Worm (Caenorhabditis elegans): Measurements from ENCODE around the gene shk-1.
A peak's percentile ranks its signal among the peaks of the same experiment; 100 is the strongest.

The shk-1 gene

ce11 chrII:9741400-9741799 is 16.6 kb upstream of the shk-1 start (continued):
- no peak for TF ChIP-seq ZK185.1 (tag; optimal IDR thresholded peaks at IDR 0.05; ENCODE audit: poor library complexity, severe bottlenecking)
- peak; percentile 63 for TF ChIP-seq nhr-80 (tag; optimal IDR thresholded peaks at IDR 0.05)
- no peak for TF ChIP-seq mcd-1 (GFP tag; IDR thresholded peaks at IDR 0.05)
- TF ChIP-seq ceh-79 (tag; optimal IDR thresholded peaks at IDR 0.05): no peak
- TF ChIP-seq ccch-3 (GFP tag; optimal IDR thresholded peaks at IDR 0.05): no peak
- TF ChIP-seq lsl-1 (GFP tag; optimal IDR thresholded peaks at IDR 0.05): no peak
- no peak for TF ChIP-seq fkh-3 (tag; optimal IDR thresholded peaks at IDR 0.05)
- no peak for TF ChIP-seq nhr-120 (GFP tag; IDR thresholded peaks at IDR 0.05)
- TF ChIP-seq attf-6 (GFP tag; IDR thresholded peaks at IDR 0.05): no peak
- TF ChIP-seq snpc-1.1 (tag; optimal IDR thresholded peaks at IDR 0.05; ENCODE audit: insufficient read depth): no peak
- TF ChIP-seq gei-17 (GFP tag; optimal IDR thresholded peaks at IDR 0.05): no peak
- no peak for TF ChIP-seq zim-3 (tag; optimal IDR thresholded peaks at IDR 0.05)

- peak; percentile 41; the same call in 1 of the 2 replicates for TF ChIP-seq madf-6 (GFP tag; IDR thresholded peaks at IDR 0.05)
- no peak for TF ChIP-seq him-1 (tag; optimal IDR thresholded peaks at IDR 0.05)
- TF ChIP-seq ama-1 (optimal IDR thresholded peaks at IDR 0.05): no peak
- peak in 1 of 2 experiments; percentile 14 for TF ChIP-seq ama-1 (GFP tag; optimal IDR thresholded peaks at IDR 0.05)
These were observed 15.2 kb upstream of the shk-1 start, which contains the start of gene pno-1 for ce11 chrII:9742784-9743183. TSS of gene pno-1 (minus strand) at chrII:9742884.

DNA sequence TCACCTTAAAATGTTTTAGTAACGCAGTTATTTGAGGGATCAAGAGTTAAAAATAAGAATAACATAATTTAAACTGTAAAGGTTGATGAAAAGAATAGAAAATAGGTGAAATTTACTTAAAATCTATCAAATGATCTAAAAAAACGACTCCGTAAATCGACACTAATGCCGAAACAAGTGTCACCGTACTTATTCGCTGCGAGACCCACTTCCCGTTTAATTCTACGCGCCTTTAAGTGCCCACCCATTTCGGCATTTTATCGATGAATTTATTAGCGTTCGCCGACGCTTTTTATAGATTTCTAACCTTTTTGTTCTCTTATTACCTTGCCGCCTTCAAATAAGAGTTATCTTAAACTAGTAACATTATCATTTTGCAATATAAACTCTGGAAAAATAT is 12.0 kb upstream of the shk-1 start, which contains the start of the genes Y53C12B.1 and nos-3:
Gene Y53C12B.1, minus strand, starts transcription at position 10 of the 400 bp plus-strand sequence.
Gene nos-3, plus strand, starts transcription at position 248 of the 400 bp plus-strand sequence.
- TF ChIP-seq F55B11.4 (tag; optimal IDR thresholded peaks at IDR 0.05; ENCODE audit: borderline replicate concordance, insufficient read depth) (no peak), zfh-2 (GFP tag; conservative IDR thresholded peaks at IDR 0.05) (no peak), attf-5 (GFP tag; optimal IDR thresholded peaks at IDR 0.05) (peak; percentile 50), hrde-1 (tag; optimal IDR thresholded peaks at IDR 0.05; ENCODE audit: borderline replicate concordance) (no peak), pbrm-1 (GFP tag; IDR thresholded peaks at IDR 0.05) (peak; percentile 66), ama-1 (optimal IDR thresholded peaks at IDR 0.05) (no peak), ama-1 (GFP tag; optimal IDR thresholded peaks at IDR 0.05) (no peak), madf-6 (GFP tag; IDR thresholded peaks at IDR 0.05) (peak; percentile 85), ztf-18 (tag; optimal IDR thresholded peaks at IDR 0.05) (no peak), lin-40 (tag; optimal IDR thresholded peaks at IDR 0.05) (peak; percentile 21), ztf-25 (GFP tag; IDR thresholded peaks at IDR 0.05) (no peak), ceh-40 (GFP tag; IDR thresholded peaks at IDR 0.05) (no peak), dpl-1 (GFP tag; optimal IDR thresholded peaks at IDR 0.05) (no peak), F57A8.1 (GFP tag; optimal IDR thresholded peaks at IDR 0.05) (no peak), B0336.3 (GFP tag; IDR thresholded peaks at IDR 0.05) (no peak), rpc-1 (optimal IDR thresholded peaks at IDR 0.05) (no peak), rpc-1 (tag; optimal IDR thresholded peaks at IDR 0.05) (no peak), Y53F4B.3 (GFP tag; IDR thresholded peaks at IDR 0.05) (no peak), bed-2 (GFP tag; IDR thresholded peaks at IDR 0.05) (no peak), lag-1 (GFP tag; IDR thresholded peaks at IDR 0.05) (no peak), atf-7 (tag; optimal IDR thresholded peaks at IDR 0.05) (no peak), ccch-3 (GFP tag; optimal IDR thresholded peaks at IDR 0.05) (no peak), attf-3 (GFP tag; conservative IDR thresholded peaks at IDR 0.05) (no peak; the same call in 1 of the 2 replicates), F22D6.2 (tag; optimal IDR thresholded peaks at IDR 0.05) (no peak), ztf-28 (GFP tag; IDR thresholded peaks at IDR 0.05) (no peak), ceh-79 (tag; optimal IDR thresholded peaks at IDR 0.05) (no peak), hlh-26 (GFP tag; conservative IDR thresholded peaks at IDR 0.05) (no peak), snpc-1.3 (tag; optimal IDR thresholded peaks at IDR 0.05; ENCODE audit: insufficient read depth) (peak; percentile 65), lsy-27 (tag; optimal IDR thresholded peaks at IDR 0.05; ENCODE audit: borderline replicate concordance, insufficient read depth) (no peak), ceh-27 (GFP tag; optimal IDR thresholded peaks at IDR 0.05) (peak; percentile 41), snpc-1.1 (tag; optimal IDR thresholded peaks at IDR 0.05; ENCODE audit: insufficient read depth) (no peak), mcd-1 (GFP tag; IDR thresholded peaks at IDR 0.05) (peak; percentile 56), nfya-2 (GFP tag; IDR thresholded peaks at IDR 0.05) (no peak), F52B5.7 (tag; optimal IDR thresholded peaks at IDR 0.05) (no peak), Y95B8A.8 (GFP tag; IDR thresholded peaks at IDR 0.05) (no peak), repo-1 (tag; optimal IDR thresholded peaks at IDR 0.05) (no peak), mxl-1 (tag; optimal IDR thresholded peaks at IDR 0.05) (no peak)
